Fruit fly (Drosophila melanogaster): ENCODE data around the gene CG8086.
A peak's percentile ranks its signal among the peaks of the same experiment; 100 is the strongest.

CG8086 gene

DNA sequence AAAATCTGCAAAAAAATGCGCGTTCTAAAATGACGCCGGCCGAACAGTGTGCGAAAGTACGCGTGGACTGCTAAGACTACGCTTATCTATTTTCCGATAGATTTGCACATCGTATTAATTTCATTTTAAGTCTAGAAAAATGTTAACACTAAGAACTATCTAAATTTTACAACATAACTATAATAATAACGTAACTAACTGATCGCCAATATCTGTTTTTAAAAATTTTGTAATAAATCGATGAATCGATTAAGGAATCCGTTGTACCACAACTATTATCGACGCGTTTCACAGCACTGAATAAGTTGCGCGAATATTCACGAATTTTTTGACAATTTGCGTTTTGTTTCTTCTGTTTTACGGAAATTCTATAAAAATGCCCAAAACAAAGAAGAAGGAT, 46.2 kb downstream of the CG8086 start, which contains the start of gene Ssb-c31a (continued):
- TF ChIP-seq Optix (GFP tag; IDR thresholded peaks at IDR 0.05) (no peak), Abd-B (GFP tag; optimal IDR thresholded peaks at IDR 0.05) (peak; percentile 28), org-1 (GFP tag; optimal IDR thresholded peaks at IDR 0.05) (no peak), fu2 (GFP tag; optimal IDR thresholded peaks at IDR 0.05) (no peak), CG42726 (GFP tag; IDR thresholded peaks at IDR 0.05; ENCODE audit: partially characterized antibody) (no peak), fru (optimal IDR thresholded peaks at IDR 0.05) (no peak), ftz-f1 (GFP tag; optimal IDR thresholded peaks at IDR 0.05) (no peak), al (GFP tag; IDR thresholded peaks at IDR 0.05) (peak; percentile 42; the same call in 1 of the 2 replicates), Aef1 (GFP tag; IDR thresholded peaks at IDR 0.05) (0 out of 3 replicates have a peak, but pooled peaks have one; percentile 14), ci (GFP tag; IDR thresholded peaks at IDR 0.05) (no peak), wdn (GFP tag; IDR thresholded peaks at IDR 0.05) (no peak), CG11456 (GFP tag; IDR thresholded peaks at IDR 0.05) (no peak), crp (GFP tag; optimal IDR thresholded peaks at IDR 0.05) (peak in 1 of 2 experiments; percentile 60), CG17568 (GFP tag; optimal IDR thresholded peaks at IDR 0.05) (no peak), Scr (GFP tag; IDR thresholded peaks at IDR 0.05; ENCODE audit: partially characterized antibody) (peak; percentile 86), CG12219 (GFP tag; optimal IDR thresholded peaks at IDR 0.05) (no peak), cato (GFP tag; optimal IDR thresholded peaks at IDR 0.05; ENCODE audit: borderline replicate concordance) (peak; percentile 11), Hand (GFP tag; optimal IDR thresholded peaks at IDR 0.05) (no peak), gcm2 (GFP tag; optimal IDR thresholded peaks at IDR 0.05) (no peak), klu (GFP tag; IDR thresholded peaks at IDR 0.05) (no peak; the same call in 1 of the 2 replicates), CG9876 (GFP tag; optimal IDR thresholded peaks at IDR 0.05) (no peak), br (optimal IDR thresholded peaks at IDR 0.05) (no peak), CG14965 (GFP tag; optimal IDR thresholded peaks at IDR 0.05; ENCODE audit: borderline replicate concordance) (no peak), D19B (GFP tag; optimal IDR thresholded peaks at IDR 0.05) (no peak), H15 (GFP tag; IDR thresholded peaks at IDR 0.05) (no peak), fd64A (GFP tag; optimal IDR thresholded peaks at IDR 0.05) (no peak), Sry-δ (GFP tag; optimal IDR thresholded peaks at IDR 0.05) (peak; percentile 84), emc (GFP tag; optimal IDR thresholded peaks at IDR 0.05) (peak; percentile 33), Dip2 (GFP tag; IDR thresholded peaks at IDR 0.05) (no peak), CG1602 (GFP tag; optimal IDR thresholded peaks at IDR 0.05) (peak; percentile 35), mld (GFP tag; IDR thresholded peaks at IDR 0.05; ENCODE audit: partially characterized antibody) (no peak), CG3281 (GFP tag; optimal IDR thresholded peaks at IDR 0.05) (peak; percentile 48), Asciz (GFP tag; optimal IDR thresholded peaks at IDR 0.05) (no peak), Dp (GFP tag; optimal IDR thresholded peaks at IDR 0.05) (peak; percentile 68), Side (GFP tag; optimal IDR thresholded peaks at IDR 0.05) (peak; percentile 48), CG5245 (GFP tag; optimal IDR thresholded peaks at IDR 0.05) (no peak), CG12299 (tag; optimal IDR thresholded peaks at IDR 0.05) (peak; percentile 60), CG30020 (tag; optimal IDR thresholded peaks at IDR 0.05) (peak; percentile 56), gfzf (GFP tag; optimal IDR thresholded peaks at IDR 0.05) (peak; percentile 9), Xrp1 (GFP tag; IDR thresholded peaks at IDR 0.05) (peak; percentile 57), tin (GFP tag; optimal IDR thresholded peaks at IDR 0.05) (peak; percentile 59), run (tag; optimal IDR thresholded peaks at IDR 0.05) (no peak), MBD-R2 (GFP tag; IDR thresholded peaks at IDR 0.05) (peak; percentile 90; the same call in 1 of the 2 replicates), h (optimal IDR thresholded peaks at IDR 0.05) (no peak), luna (GFP tag; optimal IDR thresholded peaks at IDR 0.05) (no peak), CG16863 (GFP tag; optimal IDR thresholded peaks at IDR 0.05) (peak; percentile 19), CG30403 (GFP tag; optimal IDR thresholded peaks at IDR 0.05) (peak; percentile 77), zen (tag; optimal IDR thresholded peaks at IDR 0.05) (peak; percentile 44), pzg (GFP tag; optimal IDR thresholded peaks at IDR 0.05) (peak; percentile 58), CG17361 (GFP tag; IDR thresholded peaks at IDR 0.05) (peak; percentile 59; the same call in 2 of the 3 replicates), CG32772 (GFP tag; IDR thresholded peaks at IDR 0.05) (no peak), Drgx (GFP tag; IDR thresholded peaks at IDR 0.05) (no peak), Oaz (GFP tag; IDR thresholded peaks at IDR 0.05) (no peak)

Data from whole organism, embryonic.